Fruit fly (Drosophila melanogaster): ENCODE data around the gene CG6686.

The CG6686 gene

dm6 chr2L:12007331-12007791, 19.5 kb upstream of the CG6686 start (continued):
- TF ChIP-seq Dp (GFP tag; optimal IDR thresholded peaks at IDR 0.05) (peak; percentile 76), tio (GFP tag; optimal IDR thresholded peaks at IDR 0.05) (no peak), kah (GFP tag; optimal IDR thresholded peaks at IDR 0.05) (peak; percentile 100), chif (GFP tag; optimal IDR thresholded peaks at IDR 0.05) (no peak), CG6654 (GFP tag; optimal IDR thresholded peaks at IDR 0.05) (no peak), Eip74EF (GFP tag; optimal IDR thresholded peaks at IDR 0.05) (peak in 1 of 2 experiments; percentile 89), Doc2 (GFP tag; IDR thresholded peaks at IDR 0.05) (no peak), mirr (GFP tag; optimal IDR thresholded peaks at IDR 0.05) (peak; percentile 80), CG4282 (GFP tag; optimal IDR thresholded peaks at IDR 0.05) (no peak), CG32767 (GFP tag; IDR thresholded peaks at IDR 0.05) (no peak), NfI (GFP tag; optimal IDR thresholded peaks at IDR 0.05) (peak; percentile 75), insv (GFP tag; optimal IDR thresholded peaks at IDR 0.05) (peak in 1 of 2 experiments; percentile 76), CG12236 (GFP tag; optimal IDR thresholded peaks at IDR 0.05) (peak; percentile 16), CG3065 (GFP tag; optimal IDR thresholded peaks at IDR 0.05) (peak; percentile 41), bowl (GFP tag; IDR thresholded peaks at IDR 0.05) (no peak), CG5180 (GFP tag; optimal IDR thresholded peaks at IDR 0.05) (peak; percentile 94), CoRest (tag; optimal IDR thresholded peaks at IDR 0.05) (peak; percentile 21), Dbx (GFP tag; IDR thresholded peaks at IDR 0.05) (no peak), CG2116 (GFP tag; optimal IDR thresholded peaks at IDR 0.05) (no peak), MBD-R2 (GFP tag; IDR thresholded peaks at IDR 0.05) (no peak), CG15479 (GFP tag; optimal IDR thresholded peaks at IDR 0.05) (peak; percentile 100), CG13424 (tag; optimal IDR thresholded peaks at IDR 0.05) (peak; percentile 19), dmrt11E (tag; optimal IDR thresholded peaks at IDR 0.05) (peak; percentile 21), Oli (tag; optimal IDR thresholded peaks at IDR 0.05) (peak; percentile 35), Fer2 (tag; optimal IDR thresholded peaks at IDR 0.05) (no peak), Spps (tag; optimal IDR thresholded peaks at IDR 0.05) (no peak), gcm2 (GFP tag; optimal IDR thresholded peaks at IDR 0.05) (peak; percentile 43), CG12104 (GFP tag; optimal IDR thresholded peaks at IDR 0.05) (no peak), CG31441 (GFP tag; IDR thresholded peaks at IDR 0.05) (no peak), sna (GFP tag; IDR thresholded peaks at IDR 0.05; ENCODE audit: partially characterized antibody) (no peak), btn (GFP tag; optimal IDR thresholded peaks at IDR 0.05) (peak; percentile 62), D19B (GFP tag; optimal IDR thresholded peaks at IDR 0.05) (no peak), CG11723 (GFP tag; optimal IDR thresholded peaks at IDR 0.05) (peak; percentile 8), Ssrp (tag; optimal IDR thresholded peaks at IDR 0.05) (no peak), Taf1 (GFP tag; IDR thresholded peaks at IDR 0.05) (no peak), HLH3B (GFP tag; IDR thresholded peaks at IDR 0.05) (no peak), Fer3 (tag; optimal IDR thresholded peaks at IDR 0.05) (peak; percentile 24), HmgD (GFP tag; optimal IDR thresholded peaks at IDR 0.05) (peak; percentile 98), lmd (GFP tag; IDR thresholded peaks at IDR 0.05) (no peak), lilli (GFP tag; optimal IDR thresholded peaks at IDR 0.05) (no peak), ftz-f1 (GFP tag; optimal IDR thresholded peaks at IDR 0.05) (peak; percentile 98), pan (optimal IDR thresholded peaks at IDR 0.05) (no peak), pan (GFP tag; optimal IDR thresholded peaks at IDR 0.05 in 1 of 2, IDR thresholded peaks at IDR 0.05 in 1 of 2) (no peak), CG10147 (GFP tag; optimal IDR thresholded peaks at IDR 0.05) (no peak), Hr39 (optimal IDR thresholded peaks at IDR 0.05) (no peak), cwo (GFP tag; optimal IDR thresholded peaks at IDR 0.05) (peak; percentile 94), hb (GFP tag; IDR thresholded peaks at IDR 0.05; ENCODE audit: partially characterized antibody) (no peak), CG7745 (tag; optimal IDR thresholded peaks at IDR 0.05) (no peak), hkb (optimal IDR thresholded peaks at IDR 0.05) (peak; percentile 57), hkb (GFP tag; IDR thresholded peaks at IDR 0.05) (no peak), CHES-1-like (GFP tag; optimal IDR thresholded peaks at IDR 0.05) (peak; percentile 45)

Measured in whole organism, embryonic.